Worm (Caenorhabditis elegans) whole organism, late embryonic: Measurements from ENCODE around the gene hpo-26.

Experiments used
- C08G9.2 ChIP-seq: sonication (generic microtip); optimal IDR thresholded peaks from 2 replicates; lab custom pipeline; 2016; ENCODE audit warnings: mild to moderate bottlenecking, missing genetic modification characterization, moderate library complexity, missing compliant biosample characterization
- T23F11.4 ChIP-seq: fragments of 200-800 bp; sonication (Bioruptor generic); optimal IDR thresholded peaks from 2 replicates; lab custom pipeline; 2018; ENCODE audit warnings: mild to moderate bottlenecking, missing genetic modification characterization, missing compliant biosample characterization
- Y22D7AL.16 ChIP-seq: sonication (generic microtip); optimal IDR thresholded peaks from 2 replicates; lab custom pipeline; 2016; ENCODE audit warnings: missing genetic modification characterization, missing compliant biosample characterization
- ama-1 ChIP-seq: fragments of 150-350 bp; optimal IDR thresholded peaks from 2 replicates; lab custom pipeline; 2014
- ceh-18 ChIP-seq: sonication (generic microtip); optimal IDR thresholded peaks from 2 replicates; lab custom pipeline; 2016; ENCODE audit warnings: missing genetic modification characterization, missing compliant biosample characterization
- ceh-19 ChIP-seq: fragments of 200-800 bp; sonication (Bioruptor generic); optimal IDR thresholded peaks from 2 replicates; lab custom pipeline; 2018; ENCODE audit warnings: mild to moderate bottlenecking, missing genetic modification characterization, missing compliant biosample characterization
- ceh-24 ChIP-seq: sonication (generic microtip); optimal IDR thresholded peaks from 2 replicates; lab custom pipeline; 2016; ENCODE audit warnings: mild to moderate bottlenecking, missing genetic modification characterization, missing compliant biosample characterization
- ceh-34 ChIP-seq: sonication (generic microtip); optimal IDR thresholded peaks from 2 replicates; lab custom pipeline; 2016; ENCODE audit warnings: mild to moderate bottlenecking, missing genetic modification characterization, missing compliant biosample characterization
- ceh-45 ChIP-seq: fragments of 200-800 bp; sonication (Bioruptor generic); IDR thresholded peaks from 2 replicates; pipeline ENCODE4 v1.3.6; 2022; ENCODE audit warnings: missing genetic modification reagents, missing genetic modification characterization, missing compliant biosample characterization
- ceh-9 ChIP-seq: sonication (generic microtip); optimal IDR thresholded peaks from 2 replicates; lab custom pipeline; 2016; ENCODE audit warnings: mild to moderate bottlenecking, missing genetic modification characterization, inconsistent platforms, missing compliant biosample characterization
- che-1 ChIP-seq: sonication (generic microtip); optimal IDR thresholded peaks from 2 replicates; lab custom pipeline; 2016; ENCODE audit warnings: mild to moderate bottlenecking, missing genetic modification characterization, missing compliant biosample characterization
- elt-4 ChIP-seq: sonication (generic microtip); optimal IDR thresholded peaks from 2 replicates; lab custom pipeline; 2016; ENCODE audit warnings: missing genetic modification characterization, missing compliant biosample characterization
- eyg-1 ChIP-seq: sonication (generic microtip); optimal IDR thresholded peaks from 2 replicates; lab custom pipeline; 2016; ENCODE audit warnings: missing genotype, missing genetic modification characterization, missing compliant biosample characterization
- gmeb-2 ChIP-seq: sonication (generic microtip); optimal IDR thresholded peaks from 2 replicates; lab custom pipeline; 2016; ENCODE audit warnings: missing genetic modification characterization, inconsistent platforms, missing compliant biosample characterization
- hlh-13 ChIP-seq: fragments of 200-800 bp; sonication (Bioruptor generic); optimal IDR thresholded peaks from 2 replicates; lab custom pipeline; 2018; ENCODE audit warnings: mild to moderate bottlenecking, missing genetic modification characterization, missing compliant biosample characterization
- hlh-30 ChIP-seq: sonication (generic microtip); optimal IDR thresholded peaks from 2 replicates; lab custom pipeline; 2017; ENCODE audit warnings: antibody characterized with exemption, missing genetic modification characterization, missing compliant biosample characterization; ENCODE audit not compliant: insufficient read depth
- hlh-8 ChIP-seq: sonication (generic microtip); optimal IDR thresholded peaks from 2 replicates; lab custom pipeline; 2016; ENCODE audit warnings: missing genotype, missing genetic modification characterization, missing compliant biosample characterization
- lin-11 ChIP-seq: fragments of 200-800 bp; sonication (Bioruptor generic); optimal IDR thresholded peaks from 2 replicates; lab custom pipeline; 2018; ENCODE audit warnings: mild to moderate bottlenecking, missing genetic modification characterization, missing compliant biosample characterization
- mec-3 ChIP-seq: sonication (generic microtip); optimal IDR thresholded peaks from 2 replicates; lab custom pipeline; 2016; ENCODE audit warnings: borderline replicate concordance, missing genetic modification characterization, missing compliant biosample characterization
- nfya-1 ChIP-seq: sonication (generic microtip); optimal IDR thresholded peaks from 2 replicates; lab custom pipeline; 2017; ENCODE audit warnings: missing genetic modification characterization, mild to moderate bottlenecking, missing compliant biosample characterization, antibody characterized with exemption, moderate library complexity
- odd-2 ChIP-seq: sonication (generic microtip); optimal IDR thresholded peaks from 2 replicates; lab custom pipeline; 2017; ENCODE audit warnings: antibody characterized with exemption, mild to moderate bottlenecking, missing genetic modification characterization, missing compliant biosample characterization
- pag-3 ChIP-seq: sonication (generic microtip); optimal IDR thresholded peaks from 2 replicates; lab custom pipeline; 2016; ENCODE audit warnings: missing compliant biosample characterization, missing genetic modification characterization, borderline replicate concordance
- pax-1 ChIP-seq: fragments of 150-350 bp; optimal IDR thresholded peaks from 2 replicates; lab custom pipeline; 2014; ENCODE audit warnings: missing biosample characterization, missing genetic modification characterization
- pha-2 ChIP-seq: sonication (generic microtip); optimal IDR thresholded peaks from 2 replicates; lab custom pipeline; 2017; ENCODE audit warnings: mild to moderate bottlenecking, missing genetic modification characterization, missing compliant biosample characterization
- pqm-1 ChIP-seq: sonication (generic microtip); optimal IDR thresholded peaks from 2 replicates; lab custom pipeline; 2016; ENCODE audit warnings: missing genetic modification characterization, missing compliant biosample characterization
- pros-1 ChIP-seq: fragments of 150-350 bp; optimal IDR thresholded peaks from 2 replicates; lab custom pipeline; 2014; ENCODE audit warnings: missing biosample characterization, missing genetic modification reagents, missing genetic modification characterization
- ref-2 ChIP-seq: sonication (generic microtip); optimal IDR thresholded peaks from 2 replicates; lab custom pipeline; 2016; ENCODE audit warnings: missing genetic modification characterization, missing compliant biosample characterization
- rnt-1 ChIP-seq: sonication (generic microtip); optimal IDR thresholded peaks from 2 replicates; lab custom pipeline; 2016; ENCODE audit warnings: missing genetic modification characterization, missing compliant biosample characterization
- sox-2 ChIP-seq: fragments of 200-800 bp; sonication (Bioruptor generic); IDR thresholded peaks from 2 replicates; pipeline ENCODE4 v1.3.6; 2022; ENCODE audit warnings: missing genetic modification reagents, missing genetic modification characterization, missing compliant biosample characterization
- ttx-3 ChIP-seq: sonication (generic microtip); optimal IDR thresholded peaks from 2 replicates; lab custom pipeline; 2016; ENCODE audit warnings: missing genetic modification reagents, missing genetic modification characterization, missing compliant biosample characterization
- unc-42 ChIP-seq: sonication (generic microtip); optimal IDR thresholded peaks from 2 replicates; lab custom pipeline; 2016; ENCODE audit warnings: missing genotype, missing genetic modification characterization, missing compliant biosample characterization
- zip-5 ChIP-seq: sonication (generic microtip); optimal IDR thresholded peaks from 2 replicates; lab custom pipeline; 2016; ENCODE audit warnings: missing genetic modification characterization, missing compliant biosample characterization

hpo-26 gene

ce11 chrV:6515344-6515743 lies 17.5 kb downstream of the hpo-26 start:
- TF ChIP-seq ceh-45 (no peak), gmeb-2 (tag; lab: Kevin White, UChicago) (no peak)

ce11 chrV:6514887-6515324 lies 18.0 kb downstream of the hpo-26 start, which contains the start of gene dpy-11:
TSS of gene dpy-11 (minus strand) at chrV:6515240.
- TF ChIP-seq ceh-45 (0 out of 2 replicates have a peak, but pooled peaks have one; percentile 40), pros-1 (no peak)

ce11 chrV:6513786-6514430 lies 19.0 kb downstream of the hpo-26 start:
- TF ChIP-seq eyg-1 (tag; lab: Kevin White, UChicago) (no peak), hlh-13 (GFP tag; lab: Kevin White, UChicago) (no peak), rnt-1 (no peak), zip-5 (tag; lab: Kevin White, UChicago) (no peak), pax-1 (tag; lab: Kevin White, UChicago) (no peak), hlh-30 (tag; lab: Kevin White, UChicago) (no peak), sox-2 (GFP tag; lab: Robert Waterston, UW) (no peak), pqm-1 (tag; lab: Kevin White, UChicago) (no peak), ceh-18 (tag; lab: Kevin White, UChicago) (no peak), ceh-24 (tag; lab: Kevin White, UChicago) (no peak), gmeb-2 (tag; lab: Kevin White, UChicago) (no peak), ceh-34 (tag; lab: Kevin White, UChicago) (no peak), odd-2 (tag; lab: Kevin White, UChicago) (no peak), C08G9.2 (tag; lab: Kevin White, UChicago) (no peak), elt-4 (no peak), Y22D7AL.16 (tag; lab: Kevin White, UChicago) (no peak), che-1 (tag; lab: Kevin White, UChicago) (no peak), T23F11.4 (GFP tag; lab: Kevin White, UChicago) (no peak)

- TF ChIP-seq ttx-3 (tag; lab: Kevin White, UChicago) = no peak
These were observed 19.5 kb downstream of the hpo-26 start for ce11 chrV:6513356-6513755.

ce11 chrV:6511121-6511520 lies 21.7 kb downstream of the hpo-26 start, which contains the start of gene ubh-1:
TSS of gene ubh-1 (minus strand) at chrV:6511409.
- TF ChIP-seq ceh-19 (GFP tag; lab: Kevin White, UChicago) (no peak), lin-11 (tag; lab: Kevin White, UChicago) (no peak), ama-1 (no peak), hlh-8 (no peak), odd-2 (tag; lab: Kevin White, UChicago) (no peak), ttx-3 (tag; lab: Kevin White, UChicago) (no peak), nfya-1 (tag; lab: Kevin White, UChicago) (no peak), pag-3 (tag; lab: Kevin White, UChicago) (no peak), mec-3 (no peak), ref-2 (tag; lab: Kevin White, UChicago) (no peak), pha-2 (no peak), ceh-34 (tag; lab: Kevin White, UChicago) (no peak), gmeb-2 (tag; lab: Kevin White, UChicago) (no peak), ceh-9 (tag; lab: Kevin White, UChicago) (no peak), hlh-30 (tag; lab: Kevin White, UChicago) (no peak), unc-42 (tag; lab: Kevin White, UChicago) (no peak)
